Worm (Caenorhabditis elegans): Measurements from ENCODE around the gene F46G10.4.

The F46G10.4 gene

ce11 chrX:13360632-13361031, 26.8 kb downstream of the F46G10.4 start (continued):
- TF ChIP-seq ceh-62 (tag; optimal IDR thresholded peaks at IDR 0.05) = no peak
- TF ChIP-seq zip-11 (GFP tag; IDR thresholded peaks at IDR 0.05) = no peak
- TF ChIP-seq zfp-3 (GFP tag; conservative IDR thresholded peaks at IDR 0.05) = no peak
- TF ChIP-seq dve-1 (tag; optimal IDR thresholded peaks at IDR 0.05; ENCODE audit: insufficient read depth) = peak; percentile 88
- no peak for TF ChIP-seq ceh-82 (tag; optimal IDR thresholded peaks at IDR 0.05)
- no peak for TF ChIP-seq daf-8 (GFP tag; IDR thresholded peaks at IDR 0.05)
- TF ChIP-seq F26F4.8 (GFP tag; conservative IDR thresholded peaks at IDR 0.05) = no peak
- no peak for TF ChIP-seq aha-1 (tag)
- TF ChIP-seq set-16 (GFP tag; IDR thresholded peaks at IDR 0.05) = no peak
- TF ChIP-seq vab-7 (GFP tag; IDR thresholded peaks at IDR 0.05) = no peak
- 0 out of 2 replicates have a peak, but pooled peaks have one; percentile 10 for TF ChIP-seq mxl-2 (GFP tag; conservative IDR thresholded peaks at IDR 0.05)
- no peak for TF ChIP-seq dmd-9 (GFP tag; IDR thresholded peaks at IDR 0.05)
- TF ChIP-seq ZK337.2 (GFP tag; IDR thresholded peaks at IDR 0.05) = no peak
- TF ChIP-seq ctbp-1 (GFP tag; IDR thresholded peaks at IDR 0.05) = no peak
- TF ChIP-seq nhr-6 (tag; optimal IDR thresholded peaks at IDR 0.05) = no peak
- TF ChIP-seq nhr-77 (tag; optimal IDR thresholded peaks at IDR 0.05) = peak; percentile 11
- no peak for TF ChIP-seq nhr-76 (tag; optimal IDR thresholded peaks at IDR 0.05)
- no peak for TF ChIP-seq nhr-25 (tag; optimal IDR thresholded peaks at IDR 0.05; ENCODE audit: borderline replicate concordance, insufficient read depth)
- TF ChIP-seq ceh-44 (GFP tag; IDR thresholded peaks at IDR 0.05) = no peak
- TF ChIP-seq daf-19 (GFP tag; conservative IDR thresholded peaks at IDR 0.05) = no peak
- TF ChIP-seq tag-97 (GFP tag; IDR thresholded peaks at IDR 0.05) = no peak
- peak; percentile 4 for TF ChIP-seq nhr-10 (tag; optimal IDR thresholded peaks at IDR 0.05)
- TF ChIP-seq lin-38 (GFP tag; IDR thresholded peaks at IDR 0.05) = no peak
- TF ChIP-seq ZK546.5 (tag; optimal IDR thresholded peaks at IDR 0.05) = no peak
- TF ChIP-seq lin-39 (tag; optimal IDR thresholded peaks at IDR 0.05) = no peak
- no peak for TF ChIP-seq nhr-11 (tag; optimal IDR thresholded peaks at IDR 0.05)
- no peak for TF ChIP-seq zfp-2 (tag; optimal IDR thresholded peaks at IDR 0.05)
- TF ChIP-seq R02D3.7 (tag; optimal IDR thresholded peaks at IDR 0.05) = no peak
- no peak for TF ChIP-seq nhr-237 (tag; optimal IDR thresholded peaks at IDR 0.05)
- TF ChIP-seq egl-43 (GFP tag; IDR thresholded peaks at IDR 0.05) = no peak
- TF ChIP-seq lin-1 (GFP tag; IDR thresholded peaks at IDR 0.05) = no peak
- no peak for TF ChIP-seq Y5F2A.4 (GFP tag; optimal IDR thresholded peaks at IDR 0.05)
- no peak for TF ChIP-seq cey-2 (tag; optimal IDR thresholded peaks at IDR 0.05; ENCODE audit: borderline replicate concordance, insufficient read depth)

ce11 chrX:13362486-13362885, 28.6 kb downstream of the F46G10.4 start, which contains the start of gene C49F8.15:
Gene C49F8.15, minus strand, starts transcription at chrX:13362586.
- TF ChIP-seq egl-43 (GFP tag; IDR thresholded peaks at IDR 0.05) = no peak
- no peak for TF ChIP-seq zfp-3 (GFP tag; conservative IDR thresholded peaks at IDR 0.05)
- no peak for TF ChIP-seq lin-29 (GFP tag; IDR thresholded peaks at IDR 0.05)
- TF ChIP-seq F37D6.2 (tag; optimal IDR thresholded peaks at IDR 0.05) = no peak
- TF ChIP-seq Y48G9A.11 (GFP tag; IDR thresholded peaks at IDR 0.05) = no peak
- no peak for TF ChIP-seq set-16 (GFP tag; IDR thresholded peaks at IDR 0.05)
- TF ChIP-seq duxl-1 (tag; optimal IDR thresholded peaks at IDR 0.05; ENCODE audit: poor library complexity) = no peak
- no peak for TF ChIP-seq php-3 (GFP tag; IDR thresholded peaks at IDR 0.05)
- TF ChIP-seq nhr-77 (tag; optimal IDR thresholded peaks at IDR 0.05) = no peak
- TF ChIP-seq skn-1 (tag; optimal IDR thresholded peaks at IDR 0.05) = no peak
- TF ChIP-seq aly-2 (tag; optimal IDR thresholded peaks at IDR 0.05) = no peak
- TF ChIP-seq zip-2 (tag; optimal IDR thresholded peaks at IDR 0.05) = no peak
- no peak for TF ChIP-seq dmd-6 (GFP tag; IDR thresholded peaks at IDR 0.05)
- TF ChIP-seq spr-3 (GFP tag; optimal IDR thresholded peaks at IDR 0.05) = no peak
- TF ChIP-seq zag-1 (tag; optimal IDR thresholded peaks at IDR 0.05) = no peak
- TF ChIP-seq F10B5.3 (tag; optimal IDR thresholded peaks at IDR 0.05) = no peak
- no peak for TF ChIP-seq mdl-1 (tag; optimal IDR thresholded peaks at IDR 0.05)
- TF ChIP-seq madf-9 (GFP tag; conservative IDR thresholded peaks at IDR 0.05) = no peak
